Comparison of ENCODE assay signal across 4 worm cellular contexts in the genomic region with DNA sequence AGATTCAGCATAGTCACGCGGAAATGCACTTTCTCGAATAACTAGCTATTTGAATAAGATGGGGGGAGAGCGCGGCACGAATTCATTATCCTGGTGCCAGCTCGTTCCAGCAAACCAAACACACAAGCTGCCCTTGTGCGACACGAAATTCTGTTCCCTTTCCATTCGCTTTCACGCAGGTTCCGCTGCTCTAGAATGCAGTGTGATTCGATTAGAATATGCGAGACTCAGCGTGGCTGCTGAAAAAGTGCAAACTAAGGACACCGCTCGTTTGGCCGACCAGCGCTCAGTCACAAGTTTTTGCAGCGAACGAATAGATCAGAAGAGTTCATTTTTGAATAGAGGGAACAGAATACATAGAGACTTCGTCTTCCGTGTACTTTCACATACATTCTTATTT.
TF ChIP-seq lines count a peak whose summit lies in the region.

No protein-coding gene starts in this region.

TF ChIP-seq in whole organism, L2 larva, 48 proteins besides CTCF, POLR2A, EP300 and RAD21:
- no peak for TF ChIP-seq lsy-2 (tag; optimal IDR thresholded peaks at IDR 0.05; lab: Kevin White, UChicago)
- TF ChIP-seq blmp-1 (tag; optimal IDR thresholded peaks at IDR 0.05; lab: Kevin White, UChicago; ENCODE audit: insufficient read depth): no peak
- TF ChIP-seq sem-4 (tag; optimal IDR thresholded peaks at IDR 0.05; lab: Kevin White, UChicago): peak; percentile 52
- no peak for TF ChIP-seq nhr-237 (tag; optimal IDR thresholded peaks at IDR 0.05; lab: Kevin White, UChicago)
- no peak for TF ChIP-seq lin-13 (GFP tag; optimal IDR thresholded peaks at IDR 0.05; lab: Kevin White, UChicago)
- TF ChIP-seq nhr-21 (tag; optimal IDR thresholded peaks at IDR 0.05; lab: Kevin White, UChicago): peak; percentile 37
- TF ChIP-seq unc-62 (GFP tag; optimal IDR thresholded peaks at IDR 0.05; lab: Kevin White, UChicago): no peak
- TF ChIP-seq elt-3 (tag; optimal IDR thresholded peaks at IDR 0.05; lab: Kevin White, UChicago): no peak
- no peak for TF ChIP-seq aly-2 (tag; optimal IDR thresholded peaks at IDR 0.05; lab: Kevin White, UChicago)

TF ChIP-seq in whole organism, L3 larva, 47 proteins besides CTCF, POLR2A, EP300 and RAD21 (continues in another document):
- TF ChIP-seq sea-2 (GFP tag; optimal IDR thresholded peaks at IDR 0.05; lab: Kevin White, UChicago): no peak
- TF ChIP-seq fkh-10 (GFP tag; optimal IDR thresholded peaks at IDR 0.05; lab: Kevin White, UChicago): no peak
- TF ChIP-seq R02D3.7 (tag; optimal IDR thresholded peaks at IDR 0.05; lab: Kevin White, UChicago): no peak
- no peak for TF ChIP-seq ceh-16 (tag; optimal IDR thresholded peaks at IDR 0.05; lab: Kevin White, UChicago)
- no peak for TF ChIP-seq ztf-11 (tag; optimal IDR thresholded peaks at IDR 0.05; lab: Kevin White, UChicago)
- no peak for TF ChIP-seq nhr-76 (tag; optimal IDR thresholded peaks at IDR 0.05; lab: Kevin White, UChicago)
- no peak for TF ChIP-seq tbx-2 (tag; optimal IDR thresholded peaks at IDR 0.05; lab: Kevin White, UChicago)
- TF ChIP-seq lsy-12 (tag; optimal IDR thresholded peaks at IDR 0.05; lab: Kevin White, UChicago): no peak
- TF ChIP-seq nhr-43 (tag; optimal IDR thresholded peaks at IDR 0.05; lab: Kevin White, UChicago; ENCODE audit: poor library complexity, severe bottlenecking): no peak
- no peak for TF ChIP-seq eor-1 (tag; optimal IDR thresholded peaks at IDR 0.05; lab: Kevin White, UChicago)
- TF ChIP-seq pqm-1 (tag; optimal IDR thresholded peaks at IDR 0.05; lab: Kevin White, UChicago): peak; percentile 32
- TF ChIP-seq egl-27 (tag; optimal IDR thresholded peaks at IDR 0.05; lab: Kevin White, UChicago): no peak
- no peak for TF ChIP-seq ceh-28 (tag; optimal IDR thresholded peaks at IDR 0.05; lab: Kevin White, UChicago)
- no peak for TF ChIP-seq nhr-77 (tag; optimal IDR thresholded peaks at IDR 0.05; lab: Kevin White, UChicago)
- no peak for TF ChIP-seq nhr-23 (tag; optimal IDR thresholded peaks at IDR 0.05; lab: Kevin White, UChicago)
- TF ChIP-seq daf-12 (tag; optimal IDR thresholded peaks at IDR 0.05; lab: Kevin White, UChicago): peak; percentile 58
- TF ChIP-seq elt-1 (tag; optimal IDR thresholded peaks at IDR 0.05; lab: Kevin White, UChicago): no peak
- no peak for TF ChIP-seq aly-2 (tag; optimal IDR thresholded peaks at IDR 0.05; lab: Kevin White, UChicago)
- TF ChIP-seq lin-15B (tag; optimal IDR thresholded peaks at IDR 0.05; lab: Kevin White, UChicago): no peak
- TF ChIP-seq jun-1 (tag; optimal IDR thresholded peaks at IDR 0.05; lab: Kevin White, UChicago): no peak
- TF ChIP-seq pha-4 (tag; optimal IDR thresholded peaks at IDR 0.05; lab: Kevin White, UChicago): no peak
- no peak for TF ChIP-seq nhr-67 (tag; optimal IDR thresholded peaks at IDR 0.05; lab: Kevin White, UChicago)
- TF ChIP-seq hmg-11 (tag; optimal IDR thresholded peaks at IDR 0.05; lab: Kevin White, UChicago): peak; percentile 12
- no peak for TF ChIP-seq mml-1 (tag; optimal IDR thresholded peaks at IDR 0.05; lab: Kevin White, UChicago)
- peak; percentile 10 for TF ChIP-seq ama-1 (optimal IDR thresholded peaks at IDR 0.05; lab: Kevin White, UChicago)
- no peak for TF ChIP-seq elt-3 (tag; optimal IDR thresholded peaks at IDR 0.05; lab: Kevin White, UChicago)
- peak; percentile 50 for TF ChIP-seq lin-39 (tag; optimal IDR thresholded peaks at IDR 0.05; lab: Kevin White, UChicago)
- TF ChIP-seq mdl-1 (tag; optimal IDR thresholded peaks at IDR 0.05; lab: Kevin White, UChicago): no peak

TF ChIP-seq in whole organism, L4 larva, 104 proteins besides CTCF, POLR2A, EP300 and RAD21 (continues in another document):
- TF ChIP-seq nhr-48 (tag; optimal IDR thresholded peaks at IDR 0.05; lab: Kevin White, UChicago) (no peak), php-3 (GFP tag; IDR thresholded peaks at IDR 0.05; lab: Robert Waterston, UW) (0 out of 2 replicates have a peak, but pooled peaks have one; percentile 19), hmg-1.1 (GFP tag; IDR thresholded peaks at IDR 0.05; lab: Robert Waterston, UW) (peak; percentile 34; the same call in 1 of the 2 replicates), F10B5.3 (tag; optimal IDR thresholded peaks at IDR 0.05; lab: Kevin White, UChicago) (no peak), daf-19 (GFP tag; conservative IDR thresholded peaks at IDR 0.05; lab: Robert Waterston, UW) (no peak), attf-4 (tag; optimal IDR thresholded peaks at IDR 0.05; lab: Kevin White, UChicago) (no peak), lin-29 (GFP tag; IDR thresholded peaks at IDR 0.05; lab: Robert Waterston, UW) (no peak), mdl-1 (tag; optimal IDR thresholded peaks at IDR 0.05; lab: Kevin White, UChicago) (peak in 1 of 2 experiments; percentile 46), lin-15B (tag; optimal IDR thresholded peaks at IDR 0.05; lab: Kevin White, UChicago) (no peak), dmd-8 (GFP tag; IDR thresholded peaks at IDR 0.05; lab: Robert Waterston, UW) (no peak), jun-1 (tag; optimal IDR thresholded peaks at IDR 0.05; lab: Kevin White, UChicago) (no peak), madf-5 (GFP tag; IDR thresholded peaks at IDR 0.05; lab: Robert Waterston, UW) (no peak), mes-2 (tag; optimal IDR thresholded peaks at IDR 0.05; lab: Kevin White, UChicago; ENCODE audit: poor library complexity, severe bottlenecking) (no peak), hlh-30 (tag; optimal IDR thresholded peaks at IDR 0.05; lab: Kevin White, UChicago; ENCODE audit: insufficient read depth) (peak; percentile 72), lsy-2 (tag; optimal IDR thresholded peaks at IDR 0.05; lab: Kevin White, UChicago) (peak in 1 of 2 experiments; percentile 53), lir-3 (tag; optimal IDR thresholded peaks at IDR 0.05; lab: Kevin White, UChicago) (no peak), egl-27 (tag; optimal IDR thresholded peaks at IDR 0.05; lab: Kevin White, UChicago) (no peak), ceh-28 (tag; optimal IDR thresholded peaks at IDR 0.05; lab: Kevin White, UChicago) (no peak), ceh-62 (tag; optimal IDR thresholded peaks at IDR 0.05; lab: Kevin White, UChicago) (no peak), nhr-10 (tag; optimal IDR thresholded peaks at IDR 0.05; lab: Kevin White, UChicago) (no peak), ces-1 (GFP tag; optimal IDR thresholded peaks at IDR 0.05; lab: Kevin White, UChicago) (peak; percentile 68), Y75B8A.6 (GFP tag; IDR thresholded peaks at IDR 0.05; lab: Robert Waterston, UW) (no peak), unc-62 (GFP tag; optimal IDR thresholded peaks at IDR 0.05 in 1 of 2; lab: Kevin White, UChicago) (peak in 1 of 2 experiments; percentile 98), unc-62 (tag; optimal IDR thresholded peaks at IDR 0.05; lab: Kevin White, UChicago) (no peak), lin-38 (GFP tag; IDR thresholded peaks at IDR 0.05; lab: Robert Waterston, UW) (no peak), mxl-2 (GFP tag; conservative IDR thresholded peaks at IDR 0.05; lab: Robert Waterston, UW) (no peak), nhr-11 (tag; optimal IDR thresholded peaks at IDR 0.05; lab: Kevin White, UChicago) (no peak), nhr-42 (GFP tag; IDR thresholded peaks at IDR 0.05; lab: Robert Waterston, UW) (0 out of 2 replicates have a peak, but pooled peaks have one; percentile 10)

TF ChIP-seq in whole organism, young adult, 124 proteins besides CTCF, POLR2A, EP300 and RAD21:
- 0 out of 2 replicates have a peak, but pooled peaks have one; percentile 24 for TF ChIP-seq pbrm-1 (GFP tag; IDR thresholded peaks at IDR 0.05; lab: Robert Waterston, UW)
- 0 out of 2 replicates have a peak, but pooled peaks have one; percentile 34 for TF ChIP-seq zfh-2 (GFP tag; conservative IDR thresholded peaks at IDR 0.05; lab: Robert Waterston, UW)
- TF ChIP-seq B0336.3 (GFP tag; IDR thresholded peaks at IDR 0.05; lab: Robert Waterston, UW): peak; percentile 4; the same call in 1 of the 2 replicates
- TF ChIP-seq die-1 (tag; optimal IDR thresholded peaks at IDR 0.05; lab: Kevin White, UChicago): peak; percentile 12
- no peak for TF ChIP-seq hlh-12 (tag; optimal IDR thresholded peaks at IDR 0.05; lab: Kevin White, UChicago)
